Fruit fly (Drosophila melanogaster) whole organism, prepupa: ENCODE results near the gene Tmem43.

Experiments
- Blimp-1 ChIP-seq: fragments of 200-800 bp; sonication (Bioruptor generic); optimal IDR thresholded peaks from 3 replicates; lab custom pipeline; 2017; ENCODE audit warnings: missing biosample characterization, missing genetic modification characterization, mild to moderate bottlenecking, moderate library complexity, missing genetic modification reagents
- CG10631 ChIP-seq: fragments of 200-800 bp; sonication (Bioruptor generic); optimal IDR thresholded peaks from 2 replicates; lab custom pipeline; 2016; ENCODE audit warnings: missing biosample characterization, missing genetic modification characterization
- CG11294 ChIP-seq: fragments of 200-800 bp; sonication (Bioruptor generic); IDR thresholded peaks from 2 replicates; pipeline ENCODE4 v1.3.6; 2022; ENCODE audit warnings: missing biosample characterization, missing genetic modification characterization
- CG11902 ChIP-seq: fragments of 200-800 bp; sonication (Bioruptor generic); optimal IDR thresholded peaks from 3 replicates; lab custom pipeline; 2016; ENCODE audit warnings: missing biosample characterization, missing genetic modification characterization
- CG15336 ChIP-seq: fragments of 200-800 bp; sonication (Bioruptor generic); IDR thresholded peaks from 2 replicates; pipeline ENCODE4 v1.3.6; 2022; ENCODE audit warnings: missing biosample characterization, missing genetic modification characterization
- CG16779 ChIP-seq: fragments of 200-800 bp; sonication (Bioruptor generic); optimal IDR thresholded peaks from 3 replicates; lab custom pipeline; 2017; ENCODE audit warnings: missing biosample characterization, mild to moderate bottlenecking, missing genetic modification characterization
- CG3032 ChIP-seq: fragments of 200-800 bp; optimal IDR thresholded peaks from 2 replicates; lab custom pipeline; 2019; ENCODE audit warnings: missing biosample characterization, mild to moderate bottlenecking, missing genetic modification characterization, moderate library complexity
- CG32006 ChIP-seq: fragments of 200-800 bp; sonication (Bioruptor generic); optimal IDR thresholded peaks from 3 replicates; lab custom pipeline; 2017; ENCODE audit warnings: missing biosample characterization, mild to moderate bottlenecking, missing genetic modification characterization
- CG34406 ChIP-seq: fragments of 200-800 bp; sonication (Bioruptor generic); optimal IDR thresholded peaks from 3 replicates; lab custom pipeline; 2016; ENCODE audit warnings: missing biosample characterization, missing genetic modification characterization
- CG3919 ChIP-seq: fragments of 200-800 bp; sonication (Bioruptor generic); optimal IDR thresholded peaks from 3 replicates; lab custom pipeline; 2016; ENCODE audit warnings: missing biosample characterization, missing genetic modification characterization
- CG4318 ChIP-seq: fragments of 200-800 bp; sonication (Bioruptor generic); optimal IDR thresholded peaks from 3 replicates; lab custom pipeline; 2017; ENCODE audit warnings: missing biosample characterization, mild to moderate bottlenecking, missing genetic modification characterization
- CG6276 ChIP-seq: fragments of 200-800 bp; sonication (Bioruptor generic); optimal IDR thresholded peaks from 2 replicates; lab custom pipeline; 2017; ENCODE audit warnings: missing biosample characterization, mild to moderate bottlenecking, missing genetic modification characterization
- CG6792 ChIP-seq: fragments of 200-800 bp; sonication (Bioruptor generic); optimal IDR thresholded peaks from 3 replicates; lab custom pipeline; 2016; ENCODE audit warnings: missing biosample characterization, missing genetic modification characterization
- CG6808 ChIP-seq: fragments of 200-800 bp; sonication (Bioruptor generic); optimal IDR thresholded peaks from 3 replicates; lab custom pipeline; 2017; ENCODE audit warnings: missing biosample characterization, missing genetic modification characterization, mild to moderate bottlenecking, moderate library complexity, missing genetic modification reagents
- CG6854 ChIP-seq: fragments of 200-800 bp; sonication (Bioruptor generic); optimal IDR thresholded peaks from 2 replicates; lab custom pipeline; 2017; ENCODE audit warnings: missing biosample characterization, mild to moderate bottlenecking, missing genetic modification characterization
- CG8319 ChIP-seq: fragments of 200-800 bp; sonication (Bioruptor generic); optimal IDR thresholded peaks from 3 replicates; lab custom pipeline; 2016; ENCODE audit warnings: missing biosample characterization, missing genetic modification characterization
- CG9139 ChIP-seq: fragments of 200-800 bp; sonication (Bioruptor generic); optimal IDR thresholded peaks from 3 replicates; lab custom pipeline; 2017; ENCODE audit warnings: missing biosample characterization, mild to moderate bottlenecking, missing genetic modification characterization
- Eip78C ChIP-seq: fragments of 200-800 bp; sonication (Bioruptor generic); peaks from one replicate; lab custom pipeline; 2016; ENCODE audit warnings: missing biosample characterization, missing genetic modification characterization
- Eip93F ChIP-seq: fragments of 200-800 bp; sonication (Bioruptor generic); optimal IDR thresholded peaks from 2 replicates; lab custom pipeline; 2016; ENCODE audit warnings: missing biosample characterization, mild to moderate bottlenecking, missing genetic modification characterization
- Gug ChIP-seq: fragments of 200-800 bp; sonication (Bioruptor generic); IDR thresholded peaks from 2 replicates; pipeline ENCODE4 v1.3.6; 2022; ENCODE audit warnings: missing biosample characterization, missing genetic modification characterization
- Lpt ChIP-seq: fragments of 200-800 bp; sonication (Bioruptor generic); optimal IDR thresholded peaks from 3 replicates; lab custom pipeline; 2016; ENCODE audit warnings: missing biosample characterization, missing genetic modification characterization
- OdsH ChIP-seq: fragments of 200-800 bp; sonication (Bioruptor generic); optimal IDR thresholded peaks from 3 replicates; lab custom pipeline; 2016; ENCODE audit warnings: missing biosample characterization, missing genetic modification characterization
- Smox ChIP-seq: fragments of 200-800 bp; sonication (Bioruptor generic); optimal IDR thresholded peaks from 3 replicates; lab custom pipeline; 2016; ENCODE audit warnings: missing biosample characterization, missing genetic modification characterization
- Sox14 ChIP-seq: fragments of 200-800 bp; sonication (Bioruptor generic); optimal IDR thresholded peaks from 3 replicates; lab custom pipeline; 2016; ENCODE audit warnings: missing biosample characterization, missing genetic modification characterization
- achi ChIP-seq: fragments of 200-800 bp; sonication (Bioruptor generic); optimal IDR thresholded peaks from 3 replicates; lab custom pipeline; 2016; ENCODE audit warnings: missing biosample characterization, missing genetic modification characterization
- acj6 ChIP-seq: fragments of 200-800 bp; sonication (Bioruptor generic); optimal IDR thresholded peaks from 3 replicates; lab custom pipeline; 2016; ENCODE audit warnings: missing biosample characterization, missing genetic modification characterization
- cyc ChIP-seq: fragments of 200-800 bp; sonication (Bioruptor generic); optimal IDR thresholded peaks from 3 replicates; lab custom pipeline; 2016; ENCODE audit warnings: missing biosample characterization, missing genetic modification characterization
- dac ChIP-seq: fragments of 200-800 bp; sonication (Bioruptor generic); optimal IDR thresholded peaks from 2 replicates; lab custom pipeline; 2017; ENCODE audit warnings: missing biosample characterization, mild to moderate bottlenecking, missing genetic modification characterization
- dsx ChIP-seq: fragments of 200-800 bp; optimal IDR thresholded peaks from 3 replicates; lab custom pipeline; 2019; ENCODE audit warnings: missing biosample characterization, mild to moderate bottlenecking, missing genetic modification characterization, moderate library complexity; ENCODE audit not compliant: poor library complexity, severe bottlenecking
- eg ChIP-seq: fragments of 200-800 bp; sonication (Bioruptor generic); IDR thresholded peaks from 3 replicates; pipeline ENCODE4 v1.3.6; 2022; ENCODE audit warnings: missing biosample characterization, missing genetic modification characterization
- esn ChIP-seq: fragments of 200-800 bp; sonication (Bioruptor generic); optimal IDR thresholded peaks from 2 replicates; lab custom pipeline; 2016; ENCODE audit warnings: missing biosample characterization, mild to moderate bottlenecking, missing genetic modification characterization, moderate library complexity
- fd59A ChIP-seq: fragments of 200-800 bp; sonication (Bioruptor generic); optimal IDR thresholded peaks from 2 replicates; lab custom pipeline; 2017; ENCODE audit warnings: missing biosample characterization, mild to moderate bottlenecking, missing genetic modification characterization, missing genetic modification reagents
- fd85E ChIP-seq: fragments of 200-800 bp; sonication (Bioruptor generic); optimal IDR thresholded peaks from 3 replicates; lab custom pipeline; 2016; ENCODE audit warnings: missing biosample characterization, missing genetic modification characterization
- fkh ChIP-seq: fragments of 200-800 bp; sonication (Bioruptor generic); optimal IDR thresholded peaks from 3 replicates; lab custom pipeline; 2017; ENCODE audit warnings: missing biosample characterization, mild to moderate bottlenecking, missing genetic modification characterization, moderate library complexity
- lz ChIP-seq: fragments of 200-800 bp; sonication (Bioruptor generic); optimal IDR thresholded peaks from 3 replicates; lab custom pipeline; 2016; ENCODE audit warnings: missing biosample characterization, missing genetic modification characterization
- salr ChIP-seq, 2 experiments: fragments of 200-800 bp; sonication (Bioruptor generic); optimal IDR thresholded peaks; 3 replicates each; lab custom pipeline; 2016 to 2018; ENCODE audit warnings: missing biosample characterization in 2 of 2, missing genetic modification characterization in 2 of 2, mild to moderate bottlenecking in 1 of 2
- spab ChIP-seq: fragments of 200-800 bp; sonication (Bioruptor generic); optimal IDR thresholded peaks from 2 replicates; lab custom pipeline; 2017; ENCODE audit warnings: missing biosample characterization, mild to moderate bottlenecking, missing genetic modification characterization, missing genetic modification reagents
- ss ChIP-seq, 2 experiments: fragments of 200-800 bp; sonication (Bioruptor generic); optimal IDR thresholded peaks; 2 replicates in 1 of 2; 3 replicates in 1 of 2; lab custom pipeline; 2017 to 2018; ENCODE audit warnings: mild to moderate bottlenecking in 2 of 2, missing biosample characterization in 2 of 2, missing genetic modification characterization in 2 of 2, moderate library complexity in 1 of 2
- svp ChIP-seq: fragments of 200-800 bp; sonication (Bioruptor generic); peaks from one replicate; lab custom pipeline; 2016; ENCODE audit warnings: missing biosample characterization, missing genetic modification characterization
- vri ChIP-seq: fragments of 200-800 bp; sonication (Bioruptor generic); optimal IDR thresholded peaks from 3 replicates; lab custom pipeline; 2016; ENCODE audit warnings: missing biosample characterization, mild to moderate bottlenecking, missing genetic modification characterization

The Tmem43 gene

DNA sequence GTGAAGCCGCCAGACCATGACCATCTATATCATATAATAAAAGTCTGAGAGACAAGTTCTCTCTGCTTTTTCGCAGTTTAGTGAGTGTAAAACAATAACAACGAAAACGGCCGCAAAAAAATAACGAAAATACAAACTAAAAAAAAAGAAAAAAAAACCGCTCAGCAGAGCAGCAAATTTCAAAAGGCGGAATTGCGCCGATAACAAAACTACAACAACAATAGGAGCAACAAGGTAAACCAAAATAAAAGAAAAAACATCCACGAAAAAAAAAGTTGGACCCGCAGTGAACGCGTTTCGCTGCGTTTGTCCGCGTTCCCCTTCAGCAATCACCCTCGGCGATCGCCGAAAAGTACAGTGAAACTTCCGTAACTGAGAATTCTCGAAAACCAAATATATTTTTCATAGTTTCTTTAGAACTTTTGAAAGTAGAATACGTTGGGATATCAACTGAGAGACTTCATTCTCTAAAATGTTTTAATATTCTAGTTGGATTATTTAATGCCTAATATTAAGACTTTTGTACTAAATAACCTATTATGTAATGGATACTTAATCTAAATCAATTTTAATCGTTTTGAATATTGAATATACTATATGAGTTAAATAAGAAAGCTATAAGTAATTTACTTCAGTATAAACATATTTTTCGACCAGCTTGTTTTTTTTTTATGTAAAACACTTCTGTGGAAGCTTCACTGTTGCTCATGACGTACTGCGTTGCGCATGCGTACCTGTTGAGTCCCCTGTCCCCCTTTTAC, 39.1 kb downstream of the Tmem43 start (continued):
- peak; percentile 36 for TF ChIP-seq CG16779 (tag; lab: Kevin White, UChicago)
- TF ChIP-seq CG15336 (GFP tag; lab: Robert Waterston, UW), result peak; percentile 52
- peak; percentile 61 for TF ChIP-seq OdsH (GFP tag; lab: Kevin White, UChicago)
- peak; percentile 48 for TF ChIP-seq dsx (GFP tag; lab: Kevin White, UChicago)
- TF ChIP-seq CG11902 (GFP tag; lab: Kevin White, UChicago), result peak; percentile 62
- peak; percentile 23 for TF ChIP-seq CG6276 (GFP tag; lab: Kevin White, UChicago)
- TF ChIP-seq fd85E (GFP tag; lab: Kevin White, UChicago), result peak; percentile 6
- no peak for TF ChIP-seq CG11294 (GFP tag; lab: Robert Waterston, UW)
- peak; percentile 35 for TF ChIP-seq CG8319
- no peak; the same call in 2 of the 3 replicates for TF ChIP-seq eg (GFP tag; lab: Robert Waterston, UW)

DNA sequence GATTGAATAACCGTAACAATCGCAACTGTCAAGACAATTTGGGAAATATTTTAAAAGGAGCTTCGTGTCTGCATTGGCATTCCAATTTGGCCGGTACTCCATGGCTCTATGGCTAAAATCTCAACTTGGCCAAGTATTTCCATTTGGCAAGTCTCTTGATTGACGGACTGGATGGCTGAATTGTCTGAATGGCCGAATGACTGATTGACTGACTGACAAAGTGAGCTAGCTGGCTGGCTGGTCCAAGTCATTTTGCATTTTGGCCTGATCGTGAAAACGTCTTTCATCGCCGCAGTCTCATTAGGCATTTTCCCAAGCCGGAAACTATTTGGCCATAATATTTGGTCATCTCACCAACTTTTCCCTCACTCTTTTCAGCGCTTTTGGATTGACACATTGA, 40.4 kb downstream of the Tmem43 start:
- no peak for TF ChIP-seq CG32006 (GFP tag; lab: Kevin White, UChicago)
- no peak for TF ChIP-seq vri (GFP tag; lab: Kevin White, UChicago)
- TF ChIP-seq CG4318 (GFP tag; lab: Kevin White, UChicago), result no peak
- no peak for TF ChIP-seq esn (GFP tag; lab: Kevin White, UChicago)
- no peak for TF ChIP-seq cyc (GFP tag; lab: Kevin White, UChicago)
- no peak for TF ChIP-seq Smox (GFP tag; lab: Kevin White, UChicago)
- TF ChIP-seq CG15336 (GFP tag; lab: Robert Waterston, UW), result no peak
- no peak for TF ChIP-seq spab (GFP tag; lab: Kevin White, UChicago)
- TF ChIP-seq Eip93F (GFP tag; lab: Kevin White, UChicago), result no peak
- no peak for TF ChIP-seq Eip78C (GFP tag; lab: Kevin White, UChicago)
- no peak for TF ChIP-seq acj6 (GFP tag; lab: Kevin White, UChicago)
- no peak for TF ChIP-seq lz (GFP tag; lab: Kevin White, UChicago)
- TF ChIP-seq CG6792, result no peak
- TF ChIP-seq salr (GFP tag; optimal IDR thresholded peaks at IDR 0.05; lab: Kevin White, UChicago), result no peak
- TF ChIP-seq fkh, result no peak
- TF ChIP-seq fd59A, result no peak
- TF ChIP-seq Blimp-1 (GFP tag; lab: Kevin White, UChicago), result no peak
- no peak for TF ChIP-seq CG6808 (GFP tag; lab: Kevin White, UChicago)
- TF ChIP-seq CG11294 (GFP tag; lab: Robert Waterston, UW), result no peak

DNA sequence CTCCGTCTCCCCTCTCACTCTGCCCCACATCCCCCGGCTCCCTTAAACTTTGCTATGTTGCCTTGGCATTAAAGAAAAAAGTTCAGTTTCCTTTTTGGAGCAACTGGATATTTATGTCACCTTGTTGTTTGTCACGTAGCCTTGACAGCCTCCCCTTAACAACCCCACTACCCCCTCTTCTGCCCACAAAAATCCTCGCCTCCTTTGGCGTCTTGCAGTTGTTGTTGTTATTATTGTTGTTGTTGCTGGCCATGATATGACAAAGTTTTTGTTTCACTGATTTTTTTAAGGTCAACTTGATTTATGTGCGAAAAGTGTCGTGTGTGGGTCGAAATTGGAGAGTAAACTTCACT, 44.6 kb downstream of the Tmem43 start:
- TF ChIP-seq ss (GFP tag; optimal IDR thresholded peaks at IDR 0.05; lab: Kevin White, UChicago), result no peak
- TF ChIP-seq Lpt (GFP tag; lab: Kevin White, UChicago), result no peak
- no peak for TF ChIP-seq Eip93F (GFP tag; lab: Kevin White, UChicago)
- TF ChIP-seq CG9139, result no peak

DNA sequence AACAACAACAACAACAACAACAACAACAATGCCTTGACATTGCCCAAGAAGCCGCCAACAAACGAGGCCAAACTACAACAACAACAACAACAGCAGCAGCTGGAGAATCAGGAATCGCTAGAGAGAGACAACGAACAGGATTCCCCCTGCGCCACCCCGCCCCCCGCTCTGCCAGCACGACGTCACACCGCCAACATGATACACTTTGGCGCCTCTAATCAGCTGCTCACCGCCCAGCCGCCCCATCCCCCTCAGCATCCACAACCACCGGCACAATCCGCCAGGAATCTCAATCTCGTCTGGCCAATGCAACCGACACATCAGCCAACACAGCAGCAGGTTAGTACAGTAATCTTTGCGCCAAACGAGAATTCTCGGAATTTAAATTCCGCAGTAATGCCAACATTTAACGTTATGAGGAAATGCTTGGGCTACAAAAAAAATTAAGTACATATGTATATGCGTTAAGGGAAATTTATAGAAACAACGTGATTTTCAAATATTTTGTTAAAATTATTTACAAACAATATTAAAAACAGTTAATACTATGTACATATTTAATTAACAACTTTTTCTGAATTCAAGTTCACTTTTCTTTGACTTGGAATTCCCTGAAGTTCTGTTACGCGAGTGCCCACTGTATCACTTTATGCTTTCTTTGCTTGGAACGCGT, 45.1 kb downstream of the Tmem43 start:
- TF ChIP-seq CG3919 (GFP tag; lab: Kevin White, UChicago) (peak; percentile 82), CG10631 (GFP tag; lab: Kevin White, UChicago) (peak; percentile 73), CG32006 (GFP tag; lab: Kevin White, UChicago) (peak; percentile 94), esn (GFP tag; lab: Kevin White, UChicago) (peak; percentile 76), ss (GFP tag; optimal IDR thresholded peaks at IDR 0.05; lab: Kevin White, UChicago) (peak; percentile 68 to 86), achi (GFP tag; lab: Kevin White, UChicago) (peak; percentile 86), Eip93F (GFP tag; lab: Kevin White, UChicago) (no peak), CG11902 (GFP tag; lab: Kevin White, UChicago) (peak; percentile 51), lz (GFP tag; lab: Kevin White, UChicago) (peak; percentile 62), CG8319 (peak; percentile 51), CG34406 (peak; percentile 74), eg (GFP tag; lab: Robert Waterston, UW) (peak; percentile 59; the same call in 2 of the 3 replicates), CG6276 (GFP tag; lab: Kevin White, UChicago) (peak; percentile 74), svp (peak; percentile 83), dac (GFP tag; lab: Kevin White, UChicago) (peak; percentile 62), CG3032 (peak; percentile 82), OdsH (GFP tag; lab: Kevin White, UChicago) (peak; percentile 77), Gug (GFP tag; lab: Robert Waterston, UW) (peak; percentile 74), cyc (GFP tag; lab: Kevin White, UChicago) (peak; percentile 51), CG15336 (GFP tag; lab: Robert Waterston, UW) (peak; percentile 90), Sox14 (GFP tag; lab: Kevin White, UChicago) (peak; percentile 69), CG6854 (peak; percentile 54), CG11294 (GFP tag; lab: Robert Waterston, UW) (0 out of 2 replicates have a peak, but pooled peaks have one; percentile 31), dsx (GFP tag; lab: Kevin White, UChicago) (peak; percentile 66)
